Worm (Caenorhabditis elegans) whole organism, late embryonic: ENCODE results near the gene clec-227.

Experiments
- hlh-6 ChIP-seq: sonication (generic microtip); optimal IDR thresholded peaks from 2 replicates; lab custom pipeline; 2016; ENCODE audit warnings: missing genotype, missing genetic modification characterization, missing compliant biosample characterization
- nfya-1 ChIP-seq: sonication (generic microtip); optimal IDR thresholded peaks from 2 replicates; lab custom pipeline; 2017; ENCODE audit warnings: missing genetic modification characterization, mild to moderate bottlenecking, missing compliant biosample characterization, antibody characterized with exemption, moderate library complexity
- pax-1 ChIP-seq: fragments of 150-350 bp; optimal IDR thresholded peaks from 2 replicates; lab custom pipeline; 2014; ENCODE audit warnings: missing biosample characterization, missing genetic modification characterization

- TF ChIP-seq hlh-6 (tag; lab: Kevin White, UChicago) = no peak
- TF ChIP-seq nfya-1 = no peak
- TF ChIP-seq pax-1 (tag; lab: Kevin White, UChicago) = no peak
Observed at ce11 chrV:14503065-14503464, 30.7 kb downstream of the clec-227 start.
